Fruit fly (Drosophila melanogaster): Measurements from ENCODE around the gene Octalpha2R.

Gene Octalpha2R

dm6 chr3R:18804278-18804903 is 44.6 kb downstream of the Octalpha2R start (continued):
- TF ChIP-seq B-H2 (GFP tag; optimal IDR thresholded peaks at IDR 0.05) (no peak), ATbp (GFP tag; optimal IDR thresholded peaks at IDR 0.05) (no peak), CG4707 (GFP tag; optimal IDR thresholded peaks at IDR 0.05) (no peak), sqz (GFP tag; optimal IDR thresholded peaks at IDR 0.05) (no peak), aop (GFP tag; IDR thresholded peaks at IDR 0.05) (no peak), Fer1 (GFP tag; optimal IDR thresholded peaks at IDR 0.05) (no peak), seq (GFP tag; IDR thresholded peaks at IDR 0.05) (no peak), CG33213 (GFP tag; optimal IDR thresholded peaks at IDR 0.05) (no peak), Scr (GFP tag; IDR thresholded peaks at IDR 0.05; ENCODE audit: partially characterized antibody) (no peak), Sry-δ (GFP tag; optimal IDR thresholded peaks at IDR 0.05) (no peak), Fer2 (tag; optimal IDR thresholded peaks at IDR 0.05) (no peak), Bteb2 (GFP tag; optimal IDR thresholded peaks at IDR 0.05) (no peak), vvl (GFP tag; IDR thresholded peaks at IDR 0.05) (0 out of 2 replicates have a peak, but pooled peaks have one; percentile 10), Oaz (GFP tag; IDR thresholded peaks at IDR 0.05) (no peak), pho (GFP tag; optimal IDR thresholded peaks at IDR 0.05) (no peak), Aef1 (GFP tag; IDR thresholded peaks at IDR 0.05) (peak; percentile 37; the same call in 2 of the 3 replicates), CG30431 (GFP tag; optimal IDR thresholded peaks at IDR 0.05) (no peak), hbn (GFP tag; IDR thresholded peaks at IDR 0.05; ENCODE audit: partially characterized antibody) (no peak), CG8388 (GFP tag; optimal IDR thresholded peaks at IDR 0.05) (no peak), CG2712 (tag; optimal IDR thresholded peaks at IDR 0.05) (no peak), CG17359 (tag; optimal IDR thresholded peaks at IDR 0.05) (no peak), CG2875 (GFP tag; optimal IDR thresholded peaks at IDR 0.05) (no peak), insv (GFP tag; optimal IDR thresholded peaks at IDR 0.05) (no peak), PHDP (tag; optimal IDR thresholded peaks at IDR 0.05) (peak; percentile 6), MESR4 (GFP tag; optimal IDR thresholded peaks at IDR 0.05) (no peak), tx (GFP tag; optimal IDR thresholded peaks at IDR 0.05) (no peak), CG10565 (GFP tag; optimal IDR thresholded peaks at IDR 0.05) (no peak), toy (GFP tag; IDR thresholded peaks at IDR 0.05) (no peak), BEAF-32 (GFP tag; optimal IDR thresholded peaks at IDR 0.05) (no peak), CG16863 (GFP tag; optimal IDR thresholded peaks at IDR 0.05) (no peak), CG9817 (tag; optimal IDR thresholded peaks at IDR 0.05) (no peak), gem (tag; optimal IDR thresholded peaks at IDR 0.05) (peak; percentile 57), CG9215 (GFP tag; IDR thresholded peaks at IDR 0.05) (no peak), TFAM (GFP tag; optimal IDR thresholded peaks at IDR 0.05) (no peak), her (GFP tag; optimal IDR thresholded peaks at IDR 0.05) (no peak), Hsf (GFP tag; optimal IDR thresholded peaks at IDR 0.05) (no peak), YL-1 (GFP tag; optimal IDR thresholded peaks at IDR 0.05) (no peak), unc-4 (GFP tag; IDR thresholded peaks at IDR 0.05; ENCODE audit: partially characterized antibody) (no peak), grn (GFP tag; optimal IDR thresholded peaks at IDR 0.05) (no peak), HmgD (GFP tag; optimal IDR thresholded peaks at IDR 0.05) (no peak), Dp (GFP tag; optimal IDR thresholded peaks at IDR 0.05) (no peak), odd (GFP tag; optimal IDR thresholded peaks at IDR 0.05) (no peak), CG3838 (GFP tag; optimal IDR thresholded peaks at IDR 0.05) (no peak), dimm (GFP tag; IDR thresholded peaks at IDR 0.05) (no peak), NFAT (GFP tag; IDR thresholded peaks at IDR 0.05) (no peak), ewg (GFP tag; optimal IDR thresholded peaks at IDR 0.05) (no peak), ttk (GFP tag; IDR thresholded peaks at IDR 0.05) (peak; percentile 15; the same call in 1 of the 2 replicates), MBD-R2 (GFP tag; IDR thresholded peaks at IDR 0.05) (no peak), stwl (tag; optimal IDR thresholded peaks at IDR 0.05) (no peak), CG1832 (GFP tag; optimal IDR thresholded peaks at IDR 0.05) (no peak), CG31388 (GFP tag; optimal IDR thresholded peaks at IDR 0.05) (no peak)

Data from whole organism, embryonic.